Fruit fly (Drosophila melanogaster) whole organism, embryonic: ENCODE results near the gene CG31050.

Experiments used
- Antp ChIP-seq: fragments of 200-800 bp; sonication (Bioruptor generic); optimal IDR thresholded peaks from 3 replicates; lab custom pipeline; 2016; ENCODE audit warnings: missing biosample characterization, missing genetic modification characterization
- Atf3 ChIP-seq: fragments of 200-800 bp; sonication (Bioruptor generic); optimal IDR thresholded peaks from 3 replicates; lab custom pipeline; 2016; ENCODE audit warnings: missing biosample characterization, missing genetic modification characterization
- Atf6 ChIP-seq: fragments of 200-800 bp; sonication (Bioruptor generic); IDR thresholded peaks from 2 replicates; pipeline ENCODE4 v1.3.6; 2022; ENCODE audit warnings: missing biosample characterization, missing genetic modification characterization
- CG10431 ChIP-seq: fragments of 200-800 bp; sonication (Bioruptor generic); optimal IDR thresholded peaks from 3 replicates; lab custom pipeline; 2018; ENCODE audit warnings: missing biosample characterization, mild to moderate bottlenecking, missing genetic modification characterization
- CG11093 ChIP-seq: fragments of 200-800 bp; sonication (Bioruptor generic); IDR thresholded peaks from 3 replicates; pipeline ENCODE4 v1.3.6; 2022; ENCODE audit warnings: missing biosample characterization, missing genetic modification characterization
- CG11456 ChIP-seq: fragments of 200-800 bp; sonication (Bioruptor generic); IDR thresholded peaks from 3 replicates; pipeline ENCODE4 v1.3.6; 2022; ENCODE audit warnings: missing biosample characterization, missing genetic modification characterization
- CG12219 ChIP-seq: fragments of 200-800 bp; sonication (Bioruptor generic); optimal IDR thresholded peaks from 3 replicates; lab custom pipeline; 2018; ENCODE audit warnings: missing biosample characterization, mild to moderate bottlenecking, missing genetic modification characterization
- CG12299 ChIP-seq: fragments of 200-800 bp; sonication (Bioruptor generic); optimal IDR thresholded peaks from 2 replicates; lab custom pipeline; 2018; ENCODE audit warnings: missing biosample characterization, mild to moderate bottlenecking, missing genetic modification characterization
- CG12769 ChIP-seq: fragments of 200-800 bp; sonication (Bioruptor generic); optimal IDR thresholded peaks from 2 replicates; lab custom pipeline; 2019; ENCODE audit warnings: missing biosample characterization, mild to moderate bottlenecking, missing genetic modification characterization, moderate library complexity
- CG14050 ChIP-seq: fragments of 200-800 bp; sonication (Bioruptor generic); IDR thresholded peaks from 3 replicates; pipeline ENCODE4 v1.3.6; 2022; ENCODE audit warnings: missing biosample characterization, missing genetic modification characterization
- CG14667 ChIP-seq: fragments of 200-800 bp; sonication (Bioruptor generic); IDR thresholded peaks from 2 replicates; pipeline ENCODE4 v1.3.6; 2022; ENCODE audit warnings: missing biosample characterization, missing genetic modification characterization
- CG16815 ChIP-seq: fragments of 200-800 bp; sonication (Bioruptor generic); optimal IDR thresholded peaks from 3 replicates; lab custom pipeline; 2017; ENCODE audit warnings: missing biosample characterization, mild to moderate bottlenecking, missing genetic modification characterization
- CG17912 ChIP-seq: fragments of 200-800 bp; sonication (Bioruptor generic); optimal IDR thresholded peaks from 2 replicates; lab custom pipeline; 2018; ENCODE audit warnings: missing biosample characterization, mild to moderate bottlenecking, missing genetic modification characterization
- CG2116 ChIP-seq: fragments of 200-800 bp; sonication (Bioruptor generic); optimal IDR thresholded peaks from 3 replicates; lab custom pipeline; 2018; ENCODE audit warnings: missing biosample characterization, mild to moderate bottlenecking, missing genetic modification characterization
- CG2889 ChIP-seq: fragments of 200-800 bp; sonication (Bioruptor generic); IDR thresholded peaks from 3 replicates; pipeline ENCODE4 v1.3.6; 2022; ENCODE audit warnings: missing biosample characterization, missing genetic modification characterization
- CG31441 ChIP-seq: fragments of 200-800 bp; sonication (Bioruptor generic); IDR thresholded peaks from 2 replicates; pipeline ENCODE4 v1.3.6; 2022; ENCODE audit warnings: missing biosample characterization, missing genetic modification characterization
- CG32772 ChIP-seq: fragments of 200-800 bp; sonication (Bioruptor generic); IDR thresholded peaks from 2 replicates; pipeline ENCODE4 v1.3.6; 2022; ENCODE audit warnings: missing biosample characterization, missing genetic modification characterization
- CG34224 ChIP-seq: fragments of 200-800 bp; sonication (Bioruptor generic); IDR thresholded peaks from 3 replicates; pipeline ENCODE4 v1.3.6; 2022; ENCODE audit warnings: missing biosample characterization, missing genetic modification characterization; ENCODE audit not compliant: partially characterized antibody
- CG6765 ChIP-seq: fragments of 200-800 bp; sonication (Bioruptor generic); optimal IDR thresholded peaks from 3 replicates; lab custom pipeline; 2017; ENCODE audit warnings: missing biosample characterization, mild to moderate bottlenecking, missing genetic modification characterization
- CG8765 ChIP-seq: fragments of 200-800 bp; sonication (Bioruptor generic); IDR thresholded peaks from 2 replicates; pipeline ENCODE4 v1.3.6; 2022; ENCODE audit warnings: missing biosample characterization, missing genetic modification characterization
- D19B ChIP-seq: fragments of 200-800 bp; sonication (Bioruptor generic); optimal IDR thresholded peaks from 2 replicates; lab custom pipeline; 2017; ENCODE audit warnings: missing biosample characterization, mild to moderate bottlenecking, missing genetic modification characterization
- Dek ChIP-seq: fragments of 200-800 bp; sonication (Bioruptor generic); optimal IDR thresholded peaks from 3 replicates; lab custom pipeline; 2019; ENCODE audit warnings: missing biosample characterization, mild to moderate bottlenecking, missing genetic modification characterization, moderate library complexity
- Dll ChIP-seq: fragments of 200-800 bp; sonication (Bioruptor generic); IDR thresholded peaks from 4 replicates; pipeline ENCODE4 v1.3.6; 2022; ENCODE audit warnings: missing biosample characterization, missing genetic modification characterization; ENCODE audit not compliant: partially characterized antibody
- E2f2 ChIP-seq: fragments of 200-800 bp; sonication (Bioruptor generic); IDR thresholded peaks from 2 replicates; pipeline ENCODE4 v1.3.6; 2022; ENCODE audit warnings: missing biosample characterization, missing genetic modification characterization
- Ets97D ChIP-seq: fragments of 200-800 bp; sonication (Bioruptor generic); optimal IDR thresholded peaks from 3 replicates; lab custom pipeline; 2016; ENCODE audit warnings: missing biosample characterization, missing genetic modification characterization
- HLHmδ ChIP-seq: fragments of 200-800 bp; sonication (Bioruptor generic); optimal IDR thresholded peaks from 2 replicates; lab custom pipeline; 2018; ENCODE audit warnings: missing biosample characterization, mild to moderate bottlenecking, missing genetic modification characterization, moderate library complexity
- Hr39 ChIP-seq: fragments of >200 bp; optimal IDR thresholded peaks from 2 replicates; lab custom pipeline; 2017
- Hr78 ChIP-seq, 2 experiments: fragments of 200-800 bp in 1 of 2; fragments of >200 bp in 1 of 2; sonication (Bioruptor generic) in 1 of 2; optimal IDR thresholded peaks; 2 replicates each; lab custom pipeline; 2017 to 2019; ENCODE audit warnings: missing biosample characterization in 2 of 2, missing genetic modification characterization in 2 of 2, mild to moderate bottlenecking in 1 of 2, moderate library complexity in 1 of 2
- Jarid2 ChIP-seq: fragments of 200-800 bp; sonication (Bioruptor generic); optimal IDR thresholded peaks from 3 replicates; lab custom pipeline; 2017; ENCODE audit warnings: mild to moderate bottlenecking, missing biosample characterization, missing genetic modification reagents, missing genetic modification characterization
- MESR4 ChIP-seq: fragments of 200-800 bp; sonication (Bioruptor generic); optimal IDR thresholded peaks from 2 replicates; lab custom pipeline; 2018; ENCODE audit warnings: missing biosample characterization, mild to moderate bottlenecking, missing genetic modification characterization, moderate library complexity
- Mad ChIP-seq: fragments of 200-800 bp; sonication (Bioruptor generic); optimal IDR thresholded peaks from 2 replicates; lab custom pipeline; 2016; ENCODE audit warnings: missing biosample characterization, missing genetic modification characterization
- Mrtf ChIP-seq: fragments of 200-800 bp; sonication (Bioruptor generic); IDR thresholded peaks from 3 replicates; pipeline ENCODE4 v1.3.6; 2022; ENCODE audit warnings: missing biosample characterization, missing genetic modification characterization
- Pdp1 ChIP-seq, 2 experiments: fragments of 200-800 bp; sonication (Bioruptor generic); optimal IDR thresholded peaks; 3 replicates each; lab custom pipeline; 2016; ENCODE audit warnings: missing biosample characterization in 2 of 2, missing genetic modification characterization in 2 of 2, mild to moderate bottlenecking in 1 of 2, moderate library complexity in 1 of 2
- Taf1 ChIP-seq: fragments of 200-800 bp; sonication (Bioruptor generic); IDR thresholded peaks from 2 replicates; pipeline ENCODE4 v1.3.6; 2022; ENCODE audit warnings: missing biosample characterization, missing genetic modification characterization
- crp ChIP-seq, 2 experiments: fragments of 200-800 bp; sonication (Bioruptor generic); optimal IDR thresholded peaks; 2 replicates in 1 of 2; 3 replicates in 1 of 2; lab custom pipeline; 2017; ENCODE audit warnings: missing biosample characterization in 2 of 2, missing genetic modification characterization in 2 of 2, mild to moderate bottlenecking in 1 of 2, moderate library complexity in 1 of 2
- emc ChIP-seq: fragments of 200-800 bp; sonication (Bioruptor generic); optimal IDR thresholded peaks from 2 replicates; lab custom pipeline; 2016; ENCODE audit warnings: missing biosample characterization, missing genetic modification characterization
- fru ChIP-seq: fragments of >200 bp; optimal IDR thresholded peaks from 2 replicates; lab custom pipeline; 2017
- grau ChIP-seq: fragments of 200-800 bp; optimal IDR thresholded peaks from 3 replicates; lab custom pipeline; 2019; ENCODE audit warnings: missing biosample characterization, mild to moderate bottlenecking, missing genetic modification characterization, moderate library complexity
- nerfin-2 ChIP-seq: fragments of 200-800 bp; sonication (Bioruptor generic); IDR thresholded peaks from 2 replicates; pipeline ENCODE4 v1.3.6; 2022; ENCODE audit warnings: missing biosample characterization, missing genetic modification characterization; ENCODE audit not compliant: partially characterized antibody
- org-1 ChIP-seq: fragments of 200-800 bp; sonication (Bioruptor generic); optimal IDR thresholded peaks from 2 replicates; lab custom pipeline; 2017; ENCODE audit warnings: missing biosample characterization, missing genetic modification characterization
- otp ChIP-seq: fragments of 200-800 bp; sonication (Bioruptor generic); IDR thresholded peaks from 3 replicates; pipeline ENCODE4, ENCODE4 v1.3.6; 2022; ENCODE audit warnings: missing biosample characterization, missing genetic modification characterization
- pfk ChIP-seq: fragments of 200-800 bp; sonication (Bioruptor generic); optimal IDR thresholded peaks from 2 replicates; lab custom pipeline; 2018; ENCODE audit warnings: missing biosample characterization, mild to moderate bottlenecking, missing genetic modification characterization, moderate library complexity
- prd ChIP-seq, 3 experiments: fragments of >200 bp in 2 of 3; fragments of 200-800 bp in 1 of 3; sonication (Bioruptor generic) in 1 of 3; optimal IDR thresholded peaks in 2 of 3; IDR thresholded peaks in 1 of 3; 2 replicates in 2 of 3; 3 replicates in 1 of 3; pipeline versions ENCODE4 v1.3.6 to Lab custom; 2017 to 2022; ENCODE audit warnings: missing biosample characterization in 1 of 3, missing genetic modification characterization in 1 of 3
- ranshi ChIP-seq: fragments of 200-800 bp; sonication (Bioruptor generic); IDR thresholded peaks from 2 replicates; pipeline ENCODE4 v1.3.6; 2022; ENCODE audit warnings: missing biosample characterization, missing genetic modification characterization
- ro ChIP-seq: fragments of 200-800 bp; sonication (Bioruptor generic); IDR thresholded peaks from 2 replicates; pipeline ENCODE4 v1.3.6; 2022; ENCODE audit warnings: missing biosample characterization, missing genetic modification characterization
- scrt ChIP-seq: fragments of 200-800 bp; sonication (Bioruptor generic); optimal IDR thresholded peaks from 2 replicates; lab custom pipeline; 2018; ENCODE audit warnings: missing biosample characterization, mild to moderate bottlenecking, missing genetic modification characterization, moderate library complexity
- slbo ChIP-seq: fragments of 200-800 bp; sonication (Bioruptor generic); IDR thresholded peaks from 2 replicates; pipeline ENCODE4 v1.3.6; 2022; ENCODE audit warnings: missing biosample characterization, missing genetic modification characterization
- unc-4 ChIP-seq: fragments of 200-800 bp; sonication (Bioruptor generic); IDR thresholded peaks from 2 replicates; pipeline ENCODE4 v1.3.6; 2022; ENCODE audit warnings: missing biosample characterization, missing genetic modification characterization; ENCODE audit not compliant: partially characterized antibody
- vfl ChIP-seq: fragments of 200-800 bp; sonication (Bioruptor generic); optimal IDR thresholded peaks from 2 replicates; lab custom pipeline; 2016; ENCODE audit warnings: missing biosample characterization, missing genetic modification characterization
- z ChIP-seq: fragments of 200-800 bp; sonication (Bioruptor generic); IDR thresholded peaks from 3 replicates; pipeline ENCODE4 v1.3.6; 2022; ENCODE audit warnings: missing biosample characterization, missing genetic modification characterization

CG31050 gene

DNA sequence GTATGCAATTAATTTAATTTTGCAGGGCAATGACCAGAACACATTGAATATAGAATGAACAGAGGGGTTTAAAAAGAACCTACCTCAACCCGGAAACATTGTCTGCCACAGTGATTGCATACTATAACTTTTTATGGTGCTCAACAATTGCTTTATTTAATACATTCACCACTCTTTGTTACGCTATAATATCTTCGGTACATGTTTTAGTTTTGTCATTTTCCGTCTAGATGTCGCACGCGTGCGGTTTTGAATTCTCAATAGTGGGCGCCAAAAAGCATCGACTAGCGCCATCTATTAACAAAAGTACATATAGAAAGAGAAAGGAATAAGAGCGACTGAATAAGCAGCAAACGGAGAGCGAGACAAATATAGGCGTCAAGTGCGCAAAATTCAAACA is 21.9 kb upstream of the CG31050 start:
- TF ChIP-seq Dll (GFP tag; lab: Robert Waterston, UW) (no peak), CG31441 (GFP tag; lab: Robert Waterston, UW) (peak; percentile 65), CG14050 (GFP tag; lab: Robert Waterston, UW) (peak; percentile 53; the same call in 2 of the 3 replicates), CG16815 (GFP tag; lab: Kevin White, UChicago) (peak; percentile 74), slbo (peak; percentile 94), z (no peak; the same call in 2 of the 3 replicates), org-1 (peak; percentile 52), CG11456 (peak; percentile 98), Antp (GFP tag; lab: Kevin White, UChicago) (peak; percentile 93), Pdp1 (GFP tag; optimal IDR thresholded peaks at IDR 0.05; lab: Kevin White, UChicago) (peak in 1 of 2 experiments; percentile 90), ro (GFP tag; lab: Robert Waterston, UW) (peak; percentile 52; the same call in 1 of the 2 replicates), Atf6 (GFP tag; lab: Robert Waterston, UW) (0 out of 2 replicates have a peak, but pooled peaks have one; percentile 24), Taf1 (GFP tag; lab: Robert Waterston, UW) (0 out of 2 replicates have a peak, but pooled peaks have one; percentile 6), CG14667 (GFP tag; lab: Robert Waterston, UW) (peak; percentile 84), CG32772 (GFP tag; lab: Robert Waterston, UW) (peak; percentile 86), vfl (GFP tag; lab: Kevin White, UChicago) (peak; percentile 28), Jarid2 (GFP tag; lab: Kevin White, UChicago) (peak; percentile 56), CG2889 (peak; percentile 43; the same call in 1 of the 3 replicates), CG10431 (GFP tag; lab: Kevin White, UChicago) (no peak), Hr78 (GFP tag; optimal IDR thresholded peaks at IDR 0.05; lab: Kevin White, UChicago) (no peak), HLHmδ (peak; percentile 86), prd (optimal IDR thresholded peaks at IDR 0.05; lab: Kevin White, UChicago) (no peak), prd (GFP tag; IDR thresholded peaks at IDR 0.05; lab: Robert Waterston, UW) (peak; percentile 84), CG12769 (tag; lab: Kevin White, UChicago) (no peak), CG12299 (tag; lab: Kevin White, UChicago) (peak; percentile 34), E2f2 (GFP tag; lab: Robert Waterston, UW) (peak; percentile 99), grau (tag; lab: Kevin White, UChicago) (peak; percentile 81), CG6765 (GFP tag; lab: Kevin White, UChicago) (peak; percentile 35), fru (lab: Kevin White, UChicago) (no peak), Dek (peak; percentile 73), CG8765 (GFP tag; lab: Robert Waterston, UW) (peak; percentile 31; the same call in 1 of the 2 replicates), Ets97D (peak; percentile 81), unc-4 (GFP tag; lab: Robert Waterston, UW) (no peak), CG17912 (GFP tag; lab: Kevin White, UChicago) (peak; percentile 96), otp (peak; percentile 91), D19B (peak; percentile 19), CG2116 (GFP tag; lab: Kevin White, UChicago) (peak; percentile 70), ranshi (GFP tag; lab: Robert Waterston, UW) (peak; percentile 82), pfk (GFP tag; lab: Kevin White, UChicago) (peak; percentile 56), crp (GFP tag; optimal IDR thresholded peaks at IDR 0.05; lab: Kevin White, UChicago) (peak in 1 of 2 experiments; percentile 34), MESR4 (GFP tag; lab: Kevin White, UChicago) (no peak), nerfin-2 (GFP tag; lab: Robert Waterston, UW) (no peak), Mad (GFP tag; lab: Kevin White, UChicago) (peak; percentile 86), CG11093 (GFP tag; lab: Robert Waterston, UW) (peak; percentile 54; the same call in 2 of the 3 replicates), Hr39 (lab: Kevin White, UChicago) (no peak), Mrtf (GFP tag; lab: Robert Waterston, UW) (peak; percentile 89), scrt (GFP tag; lab: Kevin White, UChicago) (peak; percentile 58), emc (peak; percentile 65), CG34224 (GFP tag; lab: Robert Waterston, UW) (no peak), Atf3 (GFP tag; lab: Kevin White, UChicago) (peak; percentile 89), CG12219 (GFP tag; lab: Kevin White, UChicago) (peak; percentile 63)
